Worm (Caenorhabditis elegans): ENCODE measurements around the gene sfxn-1.4.

sfxn-1.4 gene

DNA sequence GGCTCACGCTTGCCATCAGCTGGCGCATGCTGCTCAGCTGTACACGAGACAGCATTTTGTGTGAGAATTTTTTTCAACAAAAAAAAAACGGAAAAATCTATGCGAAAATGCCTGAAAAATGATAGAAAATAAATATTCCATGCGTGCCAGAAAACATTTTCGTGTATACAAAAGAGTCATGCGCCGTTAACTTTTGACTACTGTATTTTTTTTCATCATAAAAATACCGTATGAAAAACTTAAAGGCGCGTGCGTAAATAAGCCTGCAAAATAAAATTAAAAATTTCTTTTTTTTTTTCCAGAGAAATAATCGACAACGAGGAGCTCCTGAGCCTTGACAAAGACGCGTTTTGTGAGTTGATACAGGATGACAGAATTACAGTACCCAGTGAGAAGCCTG lies 8.9 kb upstream of the sfxn-1.4 start:
- TF ChIP-seq ama-1 (optimal IDR thresholded peaks at IDR 0.05) (no peak), egl-5 (tag; optimal IDR thresholded peaks at IDR 0.05) (no peak), nhr-67 (tag; optimal IDR thresholded peaks at IDR 0.05) (no peak), R02D3.7 (tag; optimal IDR thresholded peaks at IDR 0.05) (no peak), zag-1 (tag; optimal IDR thresholded peaks at IDR 0.05) (no peak), ztf-11 (tag; optimal IDR thresholded peaks at IDR 0.05) (no peak), nhr-237 (tag; optimal IDR thresholded peaks at IDR 0.05) (no peak), fkh-10 (GFP tag; optimal IDR thresholded peaks at IDR 0.05) (no peak), nfya-1 (tag; optimal IDR thresholded peaks at IDR 0.05; ENCODE audit: insufficient read depth) (no peak), nhr-12 (tag; optimal IDR thresholded peaks at IDR 0.05) (no peak), fos-1 (tag; optimal IDR thresholded peaks at IDR 0.05) (no peak)

DNA sequence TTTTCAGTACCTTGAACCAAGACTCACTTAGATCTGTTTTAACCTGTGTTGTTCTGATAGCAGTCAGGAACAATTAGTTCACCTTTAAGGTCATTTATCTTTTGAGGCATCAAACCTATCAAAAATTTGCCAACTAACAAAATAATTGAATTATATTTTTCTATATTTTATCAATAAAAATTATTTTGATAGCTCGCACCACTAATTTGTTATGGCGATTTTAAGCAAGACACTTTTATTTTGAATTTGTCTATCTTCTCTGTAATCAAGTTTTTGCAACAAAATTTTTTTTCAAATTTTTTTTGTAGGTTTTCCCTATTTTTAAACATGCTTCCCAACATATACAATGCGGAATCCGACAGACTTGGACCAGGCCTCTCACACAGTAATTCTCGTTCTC lies 7.6 kb upstream of the sfxn-1.4 start, which contains the start of gene kel-1:
kel-1 (plus strand) TSS at position 301 of the 400 bp plus-strand sequence.
- TF ChIP-seq mml-1 (tag; optimal IDR thresholded peaks at IDR 0.05) (no peak), ceh-16 (tag; optimal IDR thresholded peaks at IDR 0.05) (no peak), ztf-4 (tag; optimal IDR thresholded peaks at IDR 0.05) (no peak), nhr-76 (tag; optimal IDR thresholded peaks at IDR 0.05) (no peak), snpc-4 (tag; optimal IDR thresholded peaks at IDR 0.05) (no peak), egl-5 (tag; optimal IDR thresholded peaks at IDR 0.05) (no peak), elt-2 (tag; optimal IDR thresholded peaks at IDR 0.05) (no peak), aly-2 (tag; optimal IDR thresholded peaks at IDR 0.05) (no peak), unc-39 (tag; optimal IDR thresholded peaks at IDR 0.05) (no peak), fos-1 (tag; optimal IDR thresholded peaks at IDR 0.05) (no peak), eor-1 (tag; optimal IDR thresholded peaks at IDR 0.05) (no peak), ama-1 (optimal IDR thresholded peaks at IDR 0.05) (no peak), elt-3 (tag; optimal IDR thresholded peaks at IDR 0.05) (no peak), mdl-1 (tag; optimal IDR thresholded peaks at IDR 0.05) (no peak), lsy-12 (tag; optimal IDR thresholded peaks at IDR 0.05) (no peak), zag-1 (tag; optimal IDR thresholded peaks at IDR 0.05) (no peak), egl-27 (tag; optimal IDR thresholded peaks at IDR 0.05) (no peak), fkh-2 (tag; optimal IDR thresholded peaks at IDR 0.05) (no peak), nhr-67 (tag; optimal IDR thresholded peaks at IDR 0.05) (no peak)

DNA sequence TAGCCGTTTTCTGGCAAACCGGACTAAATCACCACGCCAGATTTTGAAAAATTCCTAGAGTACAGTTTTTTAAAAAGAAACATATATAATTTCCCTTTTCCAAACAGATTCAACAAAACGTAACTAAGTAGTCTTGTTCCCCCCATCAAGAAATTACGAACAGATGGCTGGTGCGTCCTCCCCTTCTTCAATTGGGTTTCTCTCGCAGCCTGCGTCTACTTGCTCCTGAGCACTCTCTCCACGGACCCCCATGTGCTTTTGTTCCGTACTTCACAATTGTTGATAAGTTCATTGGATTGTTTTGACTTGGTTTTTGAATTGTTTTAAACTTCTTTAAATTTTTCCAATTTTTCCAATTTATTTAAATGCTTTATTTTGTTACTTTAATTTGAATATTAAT lies 7.0 kb upstream of the sfxn-1.4 start:
- TF ChIP-seq elt-1 (tag; optimal IDR thresholded peaks at IDR 0.05) (no peak), ceh-16 (tag; optimal IDR thresholded peaks at IDR 0.05) (no peak), nhr-77 (tag; optimal IDR thresholded peaks at IDR 0.05) (no peak), pha-4 (tag; optimal IDR thresholded peaks at IDR 0.05) (peak; percentile 15), jun-1 (tag; optimal IDR thresholded peaks at IDR 0.05) (no peak), hmg-11 (tag; optimal IDR thresholded peaks at IDR 0.05) (peak; percentile 29), fos-1 (tag; optimal IDR thresholded peaks at IDR 0.05) (no peak), lin-15B (tag; optimal IDR thresholded peaks at IDR 0.05) (no peak), nhr-28 (tag; optimal IDR thresholded peaks at IDR 0.05) (no peak)

DNA sequence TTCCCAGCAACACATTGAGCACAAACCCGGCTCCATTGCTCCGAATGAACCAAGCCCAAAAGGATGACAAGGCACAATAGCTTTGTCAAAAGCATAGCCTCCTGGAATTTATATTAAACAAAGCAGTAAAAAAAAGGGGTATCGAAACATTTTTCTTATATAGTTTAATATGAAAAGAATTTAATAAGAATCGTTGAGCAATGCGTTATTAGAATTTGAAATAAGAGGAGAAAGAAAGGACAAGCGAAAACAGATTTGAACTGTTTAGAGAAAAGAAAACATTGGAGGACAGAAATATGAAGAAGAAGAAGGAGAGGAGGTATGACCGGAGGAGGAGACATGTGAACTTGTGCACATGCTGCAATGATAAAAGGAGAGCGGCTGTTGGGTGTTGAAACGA lies 4.1 kb upstream of the sfxn-1.4 start, which contains the start of gene C47D12.5:
C47D12.5 (minus strand) TSS at position 101 of the 400 bp plus-strand sequence.
- TF ChIP-seq fkh-2 (tag; optimal IDR thresholded peaks at IDR 0.05), result no peak
- no peak for TF ChIP-seq ceh-28 (tag; optimal IDR thresholded peaks at IDR 0.05)
- no peak for TF ChIP-seq daf-12 (tag; optimal IDR thresholded peaks at IDR 0.05)
- no peak for TF ChIP-seq pha-4 (tag; optimal IDR thresholded peaks at IDR 0.05)
- TF ChIP-seq mdl-1 (tag; optimal IDR thresholded peaks at IDR 0.05), result no peak
- TF ChIP-seq fkh-10 (GFP tag; optimal IDR thresholded peaks at IDR 0.05), result no peak
- TF ChIP-seq nhr-43 (tag; optimal IDR thresholded peaks at IDR 0.05; ENCODE audit: poor library complexity, severe bottlenecking), result no peak
- TF ChIP-seq elt-3 (tag; optimal IDR thresholded peaks at IDR 0.05), result no peak

DNA sequence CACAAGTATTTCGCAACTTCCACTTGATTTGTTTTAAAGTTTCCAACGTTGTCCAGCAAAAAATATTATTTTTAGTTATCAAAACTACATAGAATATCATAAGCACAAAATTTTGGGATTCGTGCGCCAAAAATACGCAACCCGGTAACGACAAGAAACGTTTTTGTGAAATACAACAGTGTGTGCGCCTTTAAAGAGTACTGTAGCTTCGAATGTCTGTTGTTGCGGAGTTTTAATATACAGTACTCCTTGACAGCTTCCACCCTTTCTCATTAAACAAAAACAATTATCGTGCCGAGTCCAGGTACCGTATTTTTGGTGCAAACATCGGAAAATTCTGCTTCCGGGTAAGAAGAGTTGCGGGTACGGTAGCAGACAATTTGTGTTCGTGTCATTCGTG lies 816 bp downstream of the sfxn-1.4 start:
- no peak for TF ChIP-seq unc-39 (tag; optimal IDR thresholded peaks at IDR 0.05)
- TF ChIP-seq skn-1 (tag; optimal IDR thresholded peaks at IDR 0.05), result no peak
- no peak for TF ChIP-seq nhr-76 (tag; optimal IDR thresholded peaks at IDR 0.05)
- no peak for TF ChIP-seq ztf-11 (tag; optimal IDR thresholded peaks at IDR 0.05)
- TF ChIP-seq eor-1 (tag; optimal IDR thresholded peaks at IDR 0.05), result no peak
- TF ChIP-seq ceh-82 (tag; optimal IDR thresholded peaks at IDR 0.05), result no peak
